Worm (Caenorhabditis elegans) whole organism, late embryonic: ENCODE results near the gene srh-200.

Experiments used
- C08G9.2 ChIP-seq: sonication (generic microtip); optimal IDR thresholded peaks from 2 replicates; lab custom pipeline; 2016; ENCODE audit warnings: mild to moderate bottlenecking, missing genetic modification characterization, moderate library complexity, missing compliant biosample characterization
- T23F11.4 ChIP-seq: fragments of 200-800 bp; sonication (Bioruptor generic); optimal IDR thresholded peaks from 2 replicates; lab custom pipeline; 2018; ENCODE audit warnings: mild to moderate bottlenecking, missing genetic modification characterization, missing compliant biosample characterization
- Y22D7AL.16 ChIP-seq: sonication (generic microtip); optimal IDR thresholded peaks from 2 replicates; lab custom pipeline; 2016; ENCODE audit warnings: missing genetic modification characterization, missing compliant biosample characterization
- ama-1 ChIP-seq: fragments of 150-350 bp; optimal IDR thresholded peaks from 2 replicates; lab custom pipeline; 2014
- ceh-14 ChIP-seq: sonication (generic microtip); optimal IDR thresholded peaks from 2 replicates; lab custom pipeline; 2016; ENCODE audit warnings: missing genotype, missing genetic modification characterization, missing compliant biosample characterization
- ceh-18 ChIP-seq: sonication (generic microtip); optimal IDR thresholded peaks from 2 replicates; lab custom pipeline; 2016; ENCODE audit warnings: missing genetic modification characterization, missing compliant biosample characterization
- ceh-19 ChIP-seq: fragments of 200-800 bp; sonication (Bioruptor generic); optimal IDR thresholded peaks from 2 replicates; lab custom pipeline; 2018; ENCODE audit warnings: mild to moderate bottlenecking, missing genetic modification characterization, missing compliant biosample characterization
- ceh-2 ChIP-seq: sonication (generic microtip); optimal IDR thresholded peaks from 2 replicates; lab custom pipeline; 2016; ENCODE audit warnings: missing genotype, missing genetic modification characterization, missing compliant biosample characterization
- ceh-24 ChIP-seq: sonication (generic microtip); optimal IDR thresholded peaks from 2 replicates; lab custom pipeline; 2016; ENCODE audit warnings: mild to moderate bottlenecking, missing genetic modification characterization, missing compliant biosample characterization
- ceh-31 ChIP-seq: sonication (generic microtip); optimal IDR thresholded peaks from 2 replicates; lab custom pipeline; 2016; ENCODE audit warnings: missing genetic modification characterization, missing compliant biosample characterization
- ceh-34 ChIP-seq: sonication (generic microtip); optimal IDR thresholded peaks from 2 replicates; lab custom pipeline; 2016; ENCODE audit warnings: mild to moderate bottlenecking, missing genetic modification characterization, missing compliant biosample characterization
- ceh-45 ChIP-seq: fragments of 200-800 bp; sonication (Bioruptor generic); IDR thresholded peaks from 2 replicates; pipeline ENCODE4 v1.3.6; 2022; ENCODE audit warnings: missing genetic modification reagents, missing genetic modification characterization, missing compliant biosample characterization
- ceh-48 ChIP-seq: sonication (generic microtip); optimal IDR thresholded peaks from 2 replicates; lab custom pipeline; 2016; ENCODE audit warnings: missing genetic modification characterization, inconsistent platforms, missing compliant biosample characterization
- ceh-9 ChIP-seq: sonication (generic microtip); optimal IDR thresholded peaks from 2 replicates; lab custom pipeline; 2016; ENCODE audit warnings: mild to moderate bottlenecking, missing genetic modification characterization, inconsistent platforms, missing compliant biosample characterization
- che-1 ChIP-seq: sonication (generic microtip); optimal IDR thresholded peaks from 2 replicates; lab custom pipeline; 2016; ENCODE audit warnings: mild to moderate bottlenecking, missing genetic modification characterization, missing compliant biosample characterization
- dve-1 ChIP-seq: sonication (generic microtip); optimal IDR thresholded peaks from 2 replicates; lab custom pipeline; 2017; ENCODE audit warnings: antibody characterized with exemption, mild to moderate bottlenecking, missing genetic modification characterization, missing compliant biosample characterization
- elt-2 ChIP-seq: sonication (generic microtip); optimal IDR thresholded peaks from 2 replicates; lab custom pipeline; 2016; ENCODE audit warnings: missing genetic modification reagents, missing genetic modification characterization, missing compliant biosample characterization
- ets-4 ChIP-seq: sonication (generic microtip); optimal IDR thresholded peaks from 2 replicates; lab custom pipeline; 2016; ENCODE audit warnings: missing genetic modification characterization, missing compliant biosample characterization
- eyg-1 ChIP-seq: sonication (generic microtip); optimal IDR thresholded peaks from 2 replicates; lab custom pipeline; 2016; ENCODE audit warnings: missing genotype, missing genetic modification characterization, missing compliant biosample characterization
- gmeb-2 ChIP-seq: sonication (generic microtip); optimal IDR thresholded peaks from 2 replicates; lab custom pipeline; 2016; ENCODE audit warnings: missing genetic modification characterization, inconsistent platforms, missing compliant biosample characterization
- hlh-13 ChIP-seq: fragments of 200-800 bp; sonication (Bioruptor generic); optimal IDR thresholded peaks from 2 replicates; lab custom pipeline; 2018; ENCODE audit warnings: mild to moderate bottlenecking, missing genetic modification characterization, missing compliant biosample characterization
- hlh-15 ChIP-seq: sonication (generic microtip); optimal IDR thresholded peaks from 2 replicates; lab custom pipeline; 2016; ENCODE audit warnings: missing genetic modification characterization, missing compliant biosample characterization
- hlh-30 ChIP-seq: sonication (generic microtip); optimal IDR thresholded peaks from 2 replicates; lab custom pipeline; 2017; ENCODE audit warnings: antibody characterized with exemption, missing genetic modification characterization, missing compliant biosample characterization; ENCODE audit not compliant: insufficient read depth
- hlh-6 ChIP-seq: sonication (generic microtip); optimal IDR thresholded peaks from 2 replicates; lab custom pipeline; 2016; ENCODE audit warnings: missing genotype, missing genetic modification characterization, missing compliant biosample characterization
- hlh-8 ChIP-seq: sonication (generic microtip); optimal IDR thresholded peaks from 2 replicates; lab custom pipeline; 2016; ENCODE audit warnings: missing genotype, missing genetic modification characterization, missing compliant biosample characterization
- lim-6 ChIP-seq: sonication (generic microtip); optimal IDR thresholded peaks from 2 replicates; lab custom pipeline; 2016; ENCODE audit warnings: missing genetic modification characterization, missing compliant biosample characterization
- lin-11 ChIP-seq: fragments of 200-800 bp; sonication (Bioruptor generic); optimal IDR thresholded peaks from 2 replicates; lab custom pipeline; 2018; ENCODE audit warnings: mild to moderate bottlenecking, missing genetic modification characterization, missing compliant biosample characterization
- mec-3 ChIP-seq: sonication (generic microtip); optimal IDR thresholded peaks from 2 replicates; lab custom pipeline; 2016; ENCODE audit warnings: borderline replicate concordance, missing genetic modification characterization, missing compliant biosample characterization
- nfya-1 ChIP-seq: sonication (generic microtip); optimal IDR thresholded peaks from 2 replicates; lab custom pipeline; 2017; ENCODE audit warnings: missing genetic modification characterization, mild to moderate bottlenecking, missing compliant biosample characterization, antibody characterized with exemption, moderate library complexity
- nhr-232 ChIP-seq: sonication (generic microtip); optimal IDR thresholded peaks from 2 replicates; lab custom pipeline; 2016; ENCODE audit warnings: missing genetic modification characterization, missing compliant biosample characterization
- odd-2 ChIP-seq: sonication (generic microtip); optimal IDR thresholded peaks from 2 replicates; lab custom pipeline; 2017; ENCODE audit warnings: antibody characterized with exemption, mild to moderate bottlenecking, missing genetic modification characterization, missing compliant biosample characterization
- pax-1 ChIP-seq: fragments of 150-350 bp; optimal IDR thresholded peaks from 2 replicates; lab custom pipeline; 2014; ENCODE audit warnings: missing biosample characterization, missing genetic modification characterization
- pha-4 ChIP-seq: fragments of 150-350 bp; optimal IDR thresholded peaks from 2 replicates; lab custom pipeline; 2018; ENCODE audit warnings: missing biosample characterization, missing genetic modification reagents, missing genetic modification characterization
- pqm-1 ChIP-seq: sonication (generic microtip); optimal IDR thresholded peaks from 2 replicates; lab custom pipeline; 2016; ENCODE audit warnings: missing genetic modification characterization, missing compliant biosample characterization
- rnt-1 ChIP-seq: sonication (generic microtip); optimal IDR thresholded peaks from 2 replicates; lab custom pipeline; 2016; ENCODE audit warnings: missing genetic modification characterization, missing compliant biosample characterization
- sdc-2 ChIP-seq: sonication (generic microtip); optimal IDR thresholded peaks from 2 replicates; lab custom pipeline; 2016; ENCODE audit warnings: missing genotype, missing genetic modification characterization, missing compliant biosample characterization
- syd-9 ChIP-seq: sonication (generic microtip); optimal IDR thresholded peaks from 2 replicates; lab custom pipeline; 2016; ENCODE audit warnings: mild to moderate bottlenecking, missing genetic modification characterization, moderate library complexity, missing compliant biosample characterization
- tbx-2 ChIP-seq: sonication (generic microtip); optimal IDR thresholded peaks from 2 replicates; lab custom pipeline; 2016; ENCODE audit warnings: missing genetic modification characterization, missing compliant biosample characterization
- ttx-3 ChIP-seq: sonication (generic microtip); optimal IDR thresholded peaks from 2 replicates; lab custom pipeline; 2016; ENCODE audit warnings: missing genetic modification reagents, missing genetic modification characterization, missing compliant biosample characterization
- unc-3 ChIP-seq, 2 experiments: fragments of 200-800 bp in 1 of 2; sonication (Bioruptor generic) in 1 of 2; sonication (generic microtip) in 1 of 2; conservative IDR thresholded peaks in 1 of 2; optimal IDR thresholded peaks in 1 of 2; 2 replicates each; pipeline versions ENCODE4 v1.3.6 to Lab custom; 2016 to 2022; ENCODE audit warnings: missing compliant biosample characterization in 2 of 2, missing genetic modification characterization in 2 of 2, missing genetic modification reagents in 1 of 2
- unc-42 ChIP-seq: sonication (generic microtip); optimal IDR thresholded peaks from 2 replicates; lab custom pipeline; 2016; ENCODE audit warnings: missing genotype, missing genetic modification characterization, missing compliant biosample characterization
- unc-86 ChIP-seq: sonication (generic microtip); optimal IDR thresholded peaks from 2 replicates; lab custom pipeline; 2016; ENCODE audit warnings: missing genetic modification characterization, missing compliant biosample characterization
- zip-5 ChIP-seq: sonication (generic microtip); optimal IDR thresholded peaks from 2 replicates; lab custom pipeline; 2016; ENCODE audit warnings: missing genetic modification characterization, missing compliant biosample characterization
- ztf-16 ChIP-seq: sonication (generic microtip); optimal IDR thresholded peaks from 2 replicates; lab custom pipeline; 2017; ENCODE audit warnings: missing genetic modification characterization, missing compliant biosample characterization

The srh-200 gene

DNA sequence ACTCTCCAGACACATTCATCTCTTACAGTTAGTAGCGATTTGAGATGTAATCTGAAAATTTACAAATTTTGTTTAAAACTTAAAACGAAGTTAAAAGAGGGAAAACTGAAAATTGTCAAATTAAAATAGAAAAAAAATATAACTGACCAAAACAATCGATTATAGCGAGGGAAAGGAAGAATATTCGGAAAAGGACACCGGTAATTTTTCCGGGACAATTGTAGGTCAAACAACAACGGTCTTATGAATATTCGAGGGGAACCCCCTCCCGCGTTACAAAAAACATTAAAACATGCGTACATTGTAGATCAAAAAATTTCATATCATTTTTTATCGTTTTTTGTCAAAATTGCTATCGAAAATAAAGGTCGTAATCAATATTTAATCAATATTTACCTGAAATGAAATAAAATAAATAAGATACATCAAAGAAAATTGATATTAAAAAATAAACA, 31.4 kb downstream of the srh-200 start, which contains the start of gene C50E3.12:
C50E3.12 (minus strand) TSS at position 51 of the 455 bp plus-strand sequence.
- no peak for TF ChIP-seq hlh-13 (GFP tag; lab: Kevin White, UChicago)
- no peak for TF ChIP-seq pqm-1
- TF ChIP-seq ttx-3 = no peak
- no peak for TF ChIP-seq mec-3 (tag; lab: Kevin White, UChicago)
- TF ChIP-seq ceh-14 (tag; lab: Kevin White, UChicago) = no peak
- TF ChIP-seq unc-42 (tag; lab: Kevin White, UChicago) = no peak
- no peak for TF ChIP-seq ceh-19
- no peak for TF ChIP-seq hlh-8 (tag; lab: Kevin White, UChicago)
- no peak for TF ChIP-seq sdc-2
- TF ChIP-seq tbx-2 = no peak
- TF ChIP-seq unc-3 (GFP tag; conservative IDR thresholded peaks at IDR 0.05; lab: Robert Waterston, UW) = no peak
- no peak for TF ChIP-seq unc-3 (tag; optimal IDR thresholded peaks at IDR 0.05; lab: Kevin White, UChicago)
- TF ChIP-seq eyg-1 (tag; lab: Kevin White, UChicago) = no peak
- TF ChIP-seq Y22D7AL.16 (tag; lab: Kevin White, UChicago) = no peak
- no peak for TF ChIP-seq lim-6

- TF ChIP-seq Y22D7AL.16 (tag; lab: Kevin White, UChicago) (no peak), ets-4 (tag; lab: Kevin White, UChicago) (no peak), pax-1 (tag; lab: Kevin White, UChicago) (no peak)
- TF ChIP-seq, all 69 proteins: peak for 0
Measured at ce11 chrV:7618114-7618513, 35.4 kb downstream of the srh-200 start, which contains the start of gene C50E3.15. Gene C50E3.15, plus strand, starts transcription at chrV:7618414.

ce11 chrV:7612044-7612443, 41.4 kb downstream of the srh-200 start, which contains the start of gene clec-215:
Gene clec-215, plus strand, starts transcription at chrV:7612344.
- TF ChIP-seq che-1 (tag; lab: Kevin White, UChicago) (no peak), mec-3 (tag; lab: Kevin White, UChicago) (no peak), ztf-16 (tag; lab: Kevin White, UChicago) (no peak), syd-9 (tag; lab: Kevin White, UChicago) (no peak), ceh-34 (no peak), ceh-14 (tag; lab: Kevin White, UChicago) (no peak), elt-2 (tag; lab: Kevin White, UChicago) (no peak), T23F11.4 (no peak), odd-2 (tag; lab: Kevin White, UChicago) (no peak), ttx-3 (no peak), hlh-6 (tag; lab: Kevin White, UChicago) (no peak), ceh-2 (tag; lab: Kevin White, UChicago) (no peak), ceh-24 (tag; lab: Kevin White, UChicago) (no peak), ceh-31 (no peak), hlh-30 (tag; lab: Kevin White, UChicago) (no peak), nfya-1 (no peak), hlh-13 (GFP tag; lab: Kevin White, UChicago) (no peak), nhr-232 (tag; lab: Kevin White, UChicago) (no peak)
- TF ChIP-seq, all 69 proteins: peak for 0

DNA sequence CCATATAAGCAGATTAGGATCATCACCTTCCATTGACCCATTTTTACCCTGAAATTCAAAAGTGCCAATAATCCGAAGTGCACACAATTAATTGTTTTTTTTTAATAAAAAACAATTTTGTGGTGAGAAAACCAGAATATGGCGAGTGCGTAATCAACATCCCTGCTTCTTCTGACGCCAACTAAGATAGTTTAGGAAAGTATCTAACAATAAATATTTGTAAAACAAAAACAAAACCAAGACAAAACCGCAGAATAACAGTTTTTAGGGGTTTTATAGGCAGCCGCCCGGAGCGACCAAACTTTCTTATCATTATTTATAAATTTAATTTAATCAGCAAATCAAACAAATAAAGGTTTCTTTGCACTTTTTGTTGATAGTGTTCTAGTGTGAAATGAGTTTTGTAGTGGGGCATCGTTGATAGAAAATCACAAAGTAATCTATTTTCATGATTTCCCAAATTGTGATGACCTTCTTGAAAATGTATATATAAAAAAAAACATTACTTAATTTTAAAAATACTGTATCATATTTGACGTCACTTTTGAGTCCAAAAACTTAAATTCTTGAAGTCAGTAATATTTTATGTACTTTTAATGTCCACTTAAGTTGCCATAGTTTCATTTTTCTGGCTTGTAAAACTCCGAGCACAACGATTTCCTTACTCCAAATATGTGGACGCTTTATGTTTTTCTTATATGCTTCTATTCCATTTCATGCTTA, 43.6 kb downstream of the srh-200 start, which contains the start of the genes folt-3 and clec-214:
folt-3 (minus strand) TSS at position 51 of the 723 bp plus-strand sequence.
clec-214 (plus strand) TSS at position 673 of the 723 bp plus-strand sequence.
- TF ChIP-seq mec-3 (tag; lab: Kevin White, UChicago) (no peak), ets-4 (tag; lab: Kevin White, UChicago) (no peak), ceh-24 (tag; lab: Kevin White, UChicago) (no peak), rnt-1 (tag; lab: Kevin White, UChicago) (no peak), hlh-15 (tag; lab: Kevin White, UChicago) (no peak), odd-2 (tag; lab: Kevin White, UChicago) (no peak), pha-4 (no peak), ceh-18 (tag; lab: Kevin White, UChicago) (no peak), ceh-9 (tag; lab: Kevin White, UChicago) (no peak), C08G9.2 (tag; lab: Kevin White, UChicago) (no peak), lin-11 (no peak), ama-1 (lab: Kevin White, UChicago) (no peak), gmeb-2 (tag; lab: Kevin White, UChicago) (no peak), ceh-2 (tag; lab: Kevin White, UChicago) (no peak), ceh-48 (no peak), elt-2 (tag; lab: Kevin White, UChicago) (no peak), ceh-45 (no peak), zip-5 (tag; lab: Kevin White, UChicago) (no peak), unc-86 (tag; lab: Kevin White, UChicago) (no peak), dve-1 (tag; lab: Kevin White, UChicago) (no peak)
